Worm (Caenorhabditis elegans) whole organism, young adult: Measurements from ENCODE around the gene fkh-9.

Experiments used
- F39B2.1 ChIP-seq: fragments of 200-800 bp; sonication (Bioruptor generic); IDR thresholded peaks from 2 replicates; pipeline ENCODE4 v1.3.6; 2022; ENCODE audit warnings: missing genetic modification reagents, missing genetic modification characterization, missing compliant biosample characterization
- T07F8.4 ChIP-seq: sonication (generic microtip); optimal IDR thresholded peaks from 2 replicates; lab custom pipeline; 2016; ENCODE audit warnings: mild to moderate bottlenecking, missing genetic modification characterization, moderate library complexity, missing compliant biosample characterization
- Y56A3A.18 ChIP-seq: fragments of 200-800 bp; sonication (Bioruptor generic); IDR thresholded peaks from 2 replicates; pipeline ENCODE4 v1.3.6; 2022; ENCODE audit warnings: missing genetic modification reagents, missing genetic modification characterization, missing compliant biosample characterization
- attf-6 ChIP-seq: fragments of 200-800 bp; sonication (Bioruptor generic); IDR thresholded peaks from 2 replicates; pipeline ENCODE4 v1.3.6; 2022; ENCODE audit warnings: missing genetic modification reagents, missing genetic modification characterization, missing compliant biosample characterization
- ccch-3 ChIP-seq: fragments of 200-800 bp; sonication (Bioruptor generic); optimal IDR thresholded peaks from 2 replicates; lab custom pipeline; 2018; ENCODE audit warnings: mild to moderate bottlenecking, missing genetic modification characterization, missing compliant biosample characterization
- cebp-1 ChIP-seq, 2 experiments: fragments of 200-800 bp in 1 of 2; sonication (Bioruptor generic) in 1 of 2; sonication (generic microtip) in 1 of 2; IDR thresholded peaks in 1 of 2; optimal IDR thresholded peaks in 1 of 2; 2 replicates each; pipeline versions ENCODE4 v1.3.6 to Lab custom; 2017 to 2022; ENCODE audit warnings: missing compliant biosample characterization in 2 of 2, missing genetic modification characterization in 2 of 2, mild to moderate bottlenecking in 1 of 2, missing genetic modification reagents in 1 of 2, moderate library complexity in 1 of 2
- egl-18 ChIP-seq: fragments of 200-800 bp; sonication (Bioruptor generic); IDR thresholded peaks from 2 replicates; pipeline ENCODE4 v1.3.6; 2022; ENCODE audit warnings: missing genetic modification reagents, missing genetic modification characterization, missing compliant biosample characterization
- lir-1 ChIP-seq: fragments of 200-800 bp; sonication (Bioruptor generic); conservative IDR thresholded peaks from 2 replicates; pipeline ENCODE4 v1.3.6; 2022; ENCODE audit warnings: missing genetic modification reagents, missing genetic modification characterization, missing compliant biosample characterization
- lsy-27 ChIP-seq: sonication (generic microtip); optimal IDR thresholded peaks from 2 replicates; lab custom pipeline; 2017; ENCODE audit warnings: missing genetic modification characterization, mild to moderate bottlenecking, missing compliant biosample characterization, antibody characterized with exemption, missing genotype, borderline replicate concordance; ENCODE audit not compliant: insufficient read depth
- nfyb-1 ChIP-seq: fragments of 200-800 bp; sonication (Bioruptor generic); IDR thresholded peaks from 2 replicates; pipeline ENCODE4 v1.3.6; 2022; ENCODE audit warnings: missing genetic modification reagents, missing genetic modification characterization, missing compliant biosample characterization
- rpc-1 ChIP-seq, 2 experiments: fragments of 150-350 bp in 1 of 2; sonication (generic microtip) in 1 of 2; optimal IDR thresholded peaks; 2 replicates each; lab custom pipeline; 2014 to 2018; ENCODE audit warnings: missing biosample characterization in 1 of 2, missing genetic modification characterization in 1 of 2, missing genetic modification reagents in 1 of 2, missing genotype in 1 of 2
- snpc-4 ChIP-seq, 5 experiments: fragments of 150-350 bp in 1 of 5; sonication (generic microtip) in 4 of 5; optimal IDR thresholded peaks; 2 replicates each; lab custom pipeline; 2014 to 2018; ENCODE audit warnings: missing genetic modification characterization in 5 of 5, missing biosample characterization in 3 of 5, antibody characterized with exemption in 2 of 5, mild to moderate bottlenecking in 2 of 5, missing compliant biosample characterization in 2 of 5, missing genotype in 2 of 5, moderate library complexity in 2 of 5, missing genetic modification reagents in 1 of 5
- ztf-28 ChIP-seq: fragments of 200-800 bp; sonication (Bioruptor generic); IDR thresholded peaks from 2 replicates; pipeline ENCODE4 v1.3.6; 2022; ENCODE audit warnings: missing genetic modification reagents, missing genetic modification characterization, missing compliant biosample characterization

DNA sequence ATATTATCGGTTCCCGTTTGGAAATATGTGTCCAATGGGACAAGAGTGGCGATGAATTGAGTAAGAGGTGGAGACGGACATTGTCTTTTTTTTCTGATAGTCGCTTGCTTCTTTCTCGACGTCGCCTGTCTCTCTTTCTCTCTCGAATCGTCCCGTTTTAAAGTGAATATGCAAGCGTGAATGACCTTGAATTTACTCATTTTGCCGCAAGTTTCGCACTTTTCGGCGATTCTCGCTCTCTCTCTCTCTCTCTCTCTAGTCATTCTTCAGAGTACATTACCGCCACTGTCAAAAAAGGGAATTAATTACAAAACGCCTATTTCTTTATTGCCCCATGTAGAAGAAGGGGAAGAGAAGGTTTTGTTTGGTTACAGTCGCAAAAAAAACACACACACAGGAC is 41.0 kb upstream of the fkh-9 start:
- no peak for TF ChIP-seq ccch-3 (GFP tag; lab: Kevin White, UChicago)
- no peak for TF ChIP-seq rpc-1 (optimal IDR thresholded peaks at IDR 0.05; lab: Kevin White, UChicago)
- no peak for TF ChIP-seq rpc-1 (tag; optimal IDR thresholded peaks at IDR 0.05; lab: Kevin White, UChicago)
- no peak for TF ChIP-seq F39B2.1 (GFP tag; lab: Robert Waterston, UW)
- TF ChIP-seq lir-1 (GFP tag; lab: Robert Waterston, UW): no peak
- TF ChIP-seq egl-18 (GFP tag; lab: Robert Waterston, UW): no peak
- TF ChIP-seq lsy-27 (tag; lab: Kevin White, UChicago): no peak
- no peak for TF ChIP-seq ztf-28
- no peak for TF ChIP-seq Y56A3A.18 (GFP tag; lab: Robert Waterston, UW)
- TF ChIP-seq cebp-1 (GFP tag; IDR thresholded peaks at IDR 0.05; lab: Robert Waterston, UW): no peak
- TF ChIP-seq cebp-1 (tag; optimal IDR thresholded peaks at IDR 0.05; lab: Kevin White, UChicago): no peak
- no peak for TF ChIP-seq snpc-4 (GFP tag; optimal IDR thresholded peaks at IDR 0.05; lab: Kevin White, UChicago)
- TF ChIP-seq snpc-4 (tag; optimal IDR thresholded peaks at IDR 0.05; lab: Kevin White, UChicago): no peak
- TF ChIP-seq attf-6 (GFP tag; lab: Robert Waterston, UW): no peak
- TF ChIP-seq nfyb-1: no peak
- no peak for TF ChIP-seq T07F8.4 (tag; lab: Kevin White, UChicago)
